Fruit fly (Drosophila melanogaster) whole organism, embryonic: ENCODE data around the gene Kdsr.

Experiments
- ATbp ChIP-seq: fragments of 200-800 bp; sonication (Bioruptor generic); optimal IDR thresholded peaks from 2 replicates; lab custom pipeline; 2017; ENCODE audit warnings: missing biosample characterization, mild to moderate bottlenecking, missing genetic modification characterization, missing genetic modification reagents
- Ada2b ChIP-seq: fragments of 200-800 bp; sonication (Bioruptor generic); IDR thresholded peaks from 2 replicates; pipeline ENCODE4 v1.3.6; 2022; ENCODE audit warnings: missing biosample characterization, missing genetic modification characterization
- Adf1 ChIP-seq: fragments of 200-800 bp; sonication (Bioruptor generic); IDR thresholded peaks from 2 replicates; pipeline ENCODE4 v1.3.6; 2022; ENCODE audit warnings: missing biosample characterization, missing genetic modification characterization
- CG10147 ChIP-seq: fragments of 200-800 bp; sonication (Bioruptor generic); optimal IDR thresholded peaks from 2 replicates; lab custom pipeline; 2019; ENCODE audit warnings: missing biosample characterization, mild to moderate bottlenecking, missing genetic modification characterization, moderate library complexity
- CG10321 ChIP-seq: fragments of 200-800 bp; sonication (Bioruptor generic); IDR thresholded peaks from 2 replicates; pipeline ENCODE4 v1.3.6; 2022; ENCODE audit warnings: missing biosample characterization, missing genetic modification characterization
- CG10543 ChIP-seq: fragments of 200-800 bp; sonication (Bioruptor generic); optimal IDR thresholded peaks from 3 replicates; lab custom pipeline; 2017; ENCODE audit warnings: missing biosample characterization, mild to moderate bottlenecking, missing genetic modification characterization, moderate library complexity
- CG12071 ChIP-seq: fragments of 200-800 bp; sonication (Bioruptor generic); optimal IDR thresholded peaks from 3 replicates; lab custom pipeline; 2018; ENCODE audit warnings: missing biosample characterization, mild to moderate bottlenecking, missing genetic modification characterization
- CG12744 ChIP-seq: fragments of 200-800 bp; sonication (Bioruptor generic); optimal IDR thresholded peaks from 2 replicates; lab custom pipeline; 2016; ENCODE audit warnings: missing biosample characterization, missing genetic modification characterization
- CG14441 ChIP-seq: fragments of 200-800 bp; sonication (Bioruptor generic); IDR thresholded peaks from 2 replicates; pipeline ENCODE4 v1.3.6; 2022; ENCODE audit warnings: missing biosample characterization, missing genetic modification characterization
- CG15696 ChIP-seq: fragments of 200-800 bp; sonication (Bioruptor generic); optimal IDR thresholded peaks from 2 replicates; lab custom pipeline; 2019; ENCODE audit warnings: missing biosample characterization, mild to moderate bottlenecking, missing genetic modification characterization, moderate library complexity
- CG16863 ChIP-seq: fragments of 200-800 bp; sonication (Bioruptor generic); optimal IDR thresholded peaks from 3 replicates; lab custom pipeline; 2016; ENCODE audit warnings: missing biosample characterization, missing genetic modification characterization
- CG17912 ChIP-seq: fragments of 200-800 bp; sonication (Bioruptor generic); optimal IDR thresholded peaks from 2 replicates; lab custom pipeline; 2018; ENCODE audit warnings: missing biosample characterization, mild to moderate bottlenecking, missing genetic modification characterization
- CG18011 ChIP-seq: fragments of 200-800 bp; sonication (Bioruptor generic); optimal IDR thresholded peaks from 2 replicates; lab custom pipeline; 2017; ENCODE audit warnings: missing biosample characterization, missing genetic modification characterization, mild to moderate bottlenecking, moderate library complexity, missing genotype
- CG18599 ChIP-seq: fragments of 200-800 bp; sonication (Bioruptor generic); optimal IDR thresholded peaks from 3 replicates; lab custom pipeline; 2017; ENCODE audit warnings: missing biosample characterization, missing genetic modification characterization, mild to moderate bottlenecking, moderate library complexity, missing genetic modification reagents
- CG18619 ChIP-seq: fragments of 200-800 bp; sonication (Bioruptor generic); optimal IDR thresholded peaks from 3 replicates; lab custom pipeline; 2017; ENCODE audit warnings: missing biosample characterization, mild to moderate bottlenecking, missing genetic modification characterization
- CG18764 ChIP-seq: fragments of 200-800 bp; sonication (Bioruptor generic); optimal IDR thresholded peaks from 3 replicates; lab custom pipeline; 2016; ENCODE audit warnings: missing biosample characterization, missing genetic modification characterization
- CG2889 ChIP-seq: fragments of 200-800 bp; sonication (Bioruptor generic); IDR thresholded peaks from 3 replicates; pipeline ENCODE4 v1.3.6; 2022; ENCODE audit warnings: missing biosample characterization, missing genetic modification characterization
- CG30403 ChIP-seq: fragments of 200-800 bp; sonication (Bioruptor generic); optimal IDR thresholded peaks from 3 replicates; lab custom pipeline; 2016; ENCODE audit warnings: missing biosample characterization, missing genetic modification characterization
- CG30431 ChIP-seq: fragments of 200-800 bp; sonication (Bioruptor generic); optimal IDR thresholded peaks from 2 replicates; lab custom pipeline; 2017; ENCODE audit warnings: missing biosample characterization, missing genetic modification characterization
- CG33557 ChIP-seq: fragments of 200-800 bp; sonication (Bioruptor generic); optimal IDR thresholded peaks from 2 replicates; lab custom pipeline; 2019; ENCODE audit warnings: missing biosample characterization, mild to moderate bottlenecking, missing genetic modification characterization, moderate library complexity
- CG3838 ChIP-seq: fragments of 200-800 bp; sonication (Bioruptor generic); optimal IDR thresholded peaks from 3 replicates; lab custom pipeline; 2016; ENCODE audit warnings: missing biosample characterization, missing genetic modification characterization
- CG3847 ChIP-seq: fragments of 200-800 bp; sonication (Bioruptor generic); IDR thresholded peaks from 2 replicates; pipeline ENCODE4 v1.3.6; 2022; ENCODE audit warnings: missing biosample characterization, missing genetic modification characterization
- CG4617 ChIP-seq: fragments of 200-800 bp; sonication (Bioruptor generic); optimal IDR thresholded peaks from 3 replicates; lab custom pipeline; 2016; ENCODE audit warnings: missing biosample characterization, missing genetic modification characterization, borderline replicate concordance
- CG6683 ChIP-seq: fragments of 200-800 bp; sonication (Bioruptor generic); optimal IDR thresholded peaks from 2 replicates; lab custom pipeline; 2017; ENCODE audit warnings: missing biosample characterization, mild to moderate bottlenecking, missing genetic modification characterization, missing genetic modification reagents
- H15 ChIP-seq: fragments of 200-800 bp; sonication (Bioruptor generic); IDR thresholded peaks from 3 replicates; pipeline ENCODE4 v1.3.6; 2022; ENCODE audit warnings: missing biosample characterization, missing genetic modification characterization
- HLH3B ChIP-seq: fragments of 200-800 bp; sonication (Bioruptor generic); IDR thresholded peaks from 2 replicates; pipeline ENCODE4 v1.3.6; 2022; ENCODE audit warnings: missing biosample characterization, missing genetic modification characterization
- HLHmδ ChIP-seq: fragments of 200-800 bp; sonication (Bioruptor generic); optimal IDR thresholded peaks from 2 replicates; lab custom pipeline; 2018; ENCODE audit warnings: missing biosample characterization, mild to moderate bottlenecking, missing genetic modification characterization, moderate library complexity
- Kr ChIP-seq: fragments of 200-800 bp; sonication (Bioruptor generic); optimal IDR thresholded peaks from 2 replicates; lab custom pipeline; 2017; ENCODE audit warnings: missing biosample characterization, mild to moderate bottlenecking, missing genetic modification characterization
- MESR4 ChIP-seq: fragments of 200-800 bp; sonication (Bioruptor generic); optimal IDR thresholded peaks from 2 replicates; lab custom pipeline; 2018; ENCODE audit warnings: missing biosample characterization, mild to moderate bottlenecking, missing genetic modification characterization, moderate library complexity
- NC2β ChIP-seq: fragments of 200-800 bp; sonication (Bioruptor generic); optimal IDR thresholded peaks from 2 replicates; lab custom pipeline; 2016; ENCODE audit warnings: missing biosample characterization, missing genetic modification characterization
- Neu2 ChIP-seq: fragments of 200-800 bp; sonication (Bioruptor generic); optimal IDR thresholded peaks from 3 replicates; lab custom pipeline; 2016; ENCODE audit warnings: missing biosample characterization, missing genetic modification characterization, borderline replicate concordance
- Ptx1 ChIP-seq: fragments of 200-800 bp; sonication (Bioruptor generic); IDR thresholded peaks from 2 replicates; pipeline ENCODE4 v1.3.6; 2022; ENCODE audit warnings: missing biosample characterization, missing genetic modification characterization
- Sox100B ChIP-seq: fragments of 200-800 bp; sonication (Bioruptor generic); optimal IDR thresholded peaks from 3 replicates; lab custom pipeline; 2018; ENCODE audit warnings: missing biosample characterization, mild to moderate bottlenecking, missing genetic modification characterization
- bowl ChIP-seq: fragments of 200-800 bp; sonication (Bioruptor generic); IDR thresholded peaks from 2 replicates; pipeline ENCODE4 v1.3.6; 2022; ENCODE audit warnings: missing biosample characterization, missing genetic modification characterization
- cad ChIP-seq: fragments of >200 bp; optimal IDR thresholded peaks from 2 replicates; lab custom pipeline; 2017; ENCODE audit warnings: missing biosample characterization, missing genetic modification characterization
- cato ChIP-seq: fragments of 200-800 bp; sonication (Bioruptor generic); optimal IDR thresholded peaks from 2 replicates; lab custom pipeline; 2016; ENCODE audit warnings: missing biosample characterization, missing genetic modification characterization, borderline replicate concordance
- cg ChIP-seq: fragments of 200-800 bp; sonication (Bioruptor generic); optimal IDR thresholded peaks from 3 replicates; lab custom pipeline; 2019; ENCODE audit warnings: missing biosample characterization, mild to moderate bottlenecking, missing genetic modification characterization, moderate library complexity
- chn ChIP-seq: fragments of 200-800 bp; sonication (Bioruptor generic); optimal IDR thresholded peaks from 2 replicates; lab custom pipeline; 2016; ENCODE audit warnings: missing biosample characterization, missing genetic modification characterization
- danr ChIP-seq: fragments of 200-800 bp; sonication (Bioruptor generic); IDR thresholded peaks from 2 replicates; pipeline ENCODE4 v1.3.6; 2022; ENCODE audit warnings: missing biosample characterization, missing genetic modification characterization
- dm ChIP-seq: fragments of 200-800 bp; sonication (Bioruptor generic); optimal IDR thresholded peaks from 3 replicates; lab custom pipeline; 2016; ENCODE audit warnings: missing biosample characterization, missing genetic modification characterization
- gcm ChIP-seq: fragments of 200-800 bp; sonication (Bioruptor generic); optimal IDR thresholded peaks from 2 replicates; lab custom pipeline; 2019; ENCODE audit warnings: missing biosample characterization, mild to moderate bottlenecking, missing genetic modification characterization, moderate library complexity
- hb ChIP-seq: fragments of 200-800 bp; sonication (Bioruptor generic); IDR thresholded peaks from 3 replicates; pipeline ENCODE4 v1.3.6; 2022; ENCODE audit warnings: missing biosample characterization, missing genetic modification characterization; ENCODE audit not compliant: partially characterized antibody
- insv ChIP-seq, 2 experiments: fragments of 200-800 bp; sonication (Bioruptor generic); optimal IDR thresholded peaks; 3 replicates each; lab custom pipeline; 2016 to 2018; ENCODE audit warnings: missing biosample characterization in 2 of 2, missing genetic modification characterization in 2 of 2
- kni ChIP-seq: fragments of 200-800 bp; sonication (Bioruptor generic); optimal IDR thresholded peaks from 3 replicates; lab custom pipeline; 2017; ENCODE audit warnings: mild to moderate bottlenecking, missing biosample characterization, missing genetic modification reagents, missing genetic modification characterization
- lola ChIP-seq, 3 experiments: fragments of >200 bp in 2 of 3; fragments of 200-800 bp in 1 of 3; sonication (Bioruptor generic) in 1 of 3; optimal IDR thresholded peaks; 2 replicates each; lab custom pipeline; 2017 to 2019; ENCODE audit warnings: missing biosample characterization in 3 of 3, missing genetic modification characterization in 3 of 3, mild to moderate bottlenecking in 1 of 3, moderate library complexity in 1 of 3
- oc ChIP-seq: fragments of 200-800 bp; sonication (Bioruptor generic); optimal IDR thresholded peaks from 2 replicates; lab custom pipeline; 2018; ENCODE audit warnings: missing biosample characterization, mild to moderate bottlenecking, missing genetic modification characterization, moderate library complexity
- sisA ChIP-seq: fragments of 200-800 bp; sonication (Bioruptor generic); IDR thresholded peaks from 2 replicates; pipeline ENCODE4 v1.3.6; 2022; ENCODE audit warnings: missing biosample characterization, missing genetic modification characterization
- slou ChIP-seq: fragments of 200-800 bp; sonication (Bioruptor generic); optimal IDR thresholded peaks from 3 replicates; lab custom pipeline; 2016; ENCODE audit warnings: missing biosample characterization, missing genetic modification characterization
- sr ChIP-seq: fragments of 200-800 bp; sonication (Bioruptor generic); IDR thresholded peaks from 3 replicates; pipeline ENCODE4 v1.3.6; 2022; ENCODE audit warnings: missing biosample characterization, missing genetic modification characterization
- tin ChIP-seq: fragments of 200-800 bp; sonication (Bioruptor generic); optimal IDR thresholded peaks from 3 replicates; lab custom pipeline; 2016; ENCODE audit warnings: missing biosample characterization, missing genetic modification characterization
- zen2 ChIP-seq: fragments of 200-800 bp; sonication (Bioruptor generic); IDR thresholded peaks from 3 replicates; pipeline ENCODE4 v1.3.6; 2022; ENCODE audit warnings: missing biosample characterization, missing genetic modification characterization; ENCODE audit not compliant: partially characterized antibody

Kdsr gene

DNA sequence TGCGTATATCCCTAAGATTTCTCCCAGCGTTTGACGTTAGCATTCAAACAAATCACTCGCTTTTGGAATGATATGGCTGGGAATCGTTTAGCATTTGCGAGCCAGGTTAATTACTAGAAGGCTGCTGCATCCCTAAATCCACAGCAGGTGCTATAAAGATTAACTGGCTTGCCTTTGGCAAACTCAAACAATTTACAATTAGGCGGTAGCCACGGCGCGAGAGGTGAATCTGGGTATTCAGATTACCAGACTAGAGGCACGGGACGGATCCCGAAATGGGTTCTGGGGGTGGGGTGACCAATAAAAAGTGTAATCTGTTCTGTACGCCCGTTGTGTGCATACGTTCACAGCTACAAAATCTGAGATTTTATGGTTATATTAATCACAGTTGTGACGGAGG lies 18.9 kb upstream of the Kdsr start, which contains the start of gene CG11892 (continued):
- TF ChIP-seq CG12744 (no peak), cato (GFP tag; lab: Kevin White, UChicago) (no peak), dm (no peak), CG33557 (no peak), CG2889 (no peak), danr (GFP tag; lab: Robert Waterston, UW) (no peak), CG30431 (GFP tag; lab: Kevin White, UChicago) (no peak), slou (GFP tag; lab: Kevin White, UChicago) (no peak), H15 (no peak), CG10321 (GFP tag; lab: Robert Waterston, UW) (no peak), CG30403 (no peak), CG10543 (GFP tag; lab: Kevin White, UChicago) (peak; percentile 72), CG18011 (GFP tag; lab: Kevin White, UChicago) (no peak), lola (GFP tag; optimal IDR thresholded peaks at IDR 0.05; lab: Kevin White, UChicago) (no peak), CG12071 (GFP tag; lab: Kevin White, UChicago) (peak; percentile 81), HLH3B (no peak), chn (GFP tag; lab: Kevin White, UChicago) (no peak), insv (GFP tag; optimal IDR thresholded peaks at IDR 0.05; lab: Kevin White, UChicago) (no peak), bowl (no peak), NC2β (GFP tag; lab: Kevin White, UChicago) (no peak), ATbp (GFP tag; lab: Kevin White, UChicago) (peak; percentile 82), CG4617 (GFP tag; lab: Kevin White, UChicago) (no peak), Ptx1 (GFP tag; lab: Robert Waterston, UW) (no peak), Kr (GFP tag; lab: Kevin White, UChicago) (no peak), cad (GFP tag; lab: Kevin White, UChicago) (no peak), cg (no peak), MESR4 (GFP tag; lab: Kevin White, UChicago) (no peak), CG10147 (GFP tag; lab: Kevin White, UChicago) (peak; percentile 27), CG18619 (GFP tag; lab: Kevin White, UChicago) (peak; percentile 46), hb (no peak), zen2 (GFP tag; lab: Robert Waterston, UW) (no peak), CG14441 (no peak), CG18764 (no peak), CG6683 (no peak), CG3838 (GFP tag; lab: Kevin White, UChicago) (no peak), HLHmδ (GFP tag; lab: Kevin White, UChicago) (no peak), sisA (GFP tag; lab: Robert Waterston, UW) (no peak), Ada2b (GFP tag; lab: Robert Waterston, UW) (no peak), oc (no peak), CG15696 (tag; lab: Kevin White, UChicago) (no peak), gcm (no peak), sr (no peak), CG18599 (GFP tag; lab: Kevin White, UChicago) (peak; percentile 75), kni (GFP tag; lab: Kevin White, UChicago) (no peak), CG17912 (GFP tag; lab: Kevin White, UChicago) (peak; percentile 73), CG3847 (GFP tag; lab: Robert Waterston, UW) (no peak), tin (no peak), CG16863 (GFP tag; lab: Kevin White, UChicago) (no peak), Adf1 (GFP tag; lab: Robert Waterston, UW) (no peak), Sox100B (GFP tag; lab: Kevin White, UChicago) (peak; percentile 17), Neu2 (GFP tag; lab: Kevin White, UChicago) (no peak)
